Fruit fly (Drosophila melanogaster): ENCODE data around the gene trp.

trp gene

DNA sequence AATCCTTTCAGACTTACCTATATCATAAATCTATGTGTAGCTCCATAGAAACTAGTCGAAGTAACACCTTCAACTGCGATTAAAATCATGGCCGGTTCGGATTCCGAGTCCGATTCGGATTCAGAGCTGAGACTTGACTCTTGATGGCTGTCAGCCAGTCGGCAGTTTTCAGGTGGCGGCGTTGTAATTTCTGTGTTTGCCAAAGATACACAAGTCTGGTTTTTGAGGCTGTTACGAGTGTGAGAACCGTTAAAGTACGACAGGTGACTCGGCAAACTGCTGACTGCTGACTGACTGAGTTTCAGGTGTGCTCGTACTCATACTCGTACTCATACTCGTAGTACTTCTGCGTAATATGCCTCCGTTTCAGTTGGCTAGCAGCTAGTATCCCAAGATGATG is 28.9 kb downstream of the trp start (continued):
- no peak for TF ChIP-seq CG10462 (GFP tag; optimal IDR thresholded peaks at IDR 0.05)
- TF ChIP-seq CrebB (tag; optimal IDR thresholded peaks at IDR 0.05), result peak; percentile 32
- TF ChIP-seq CG2129 (GFP tag; IDR thresholded peaks at IDR 0.05; ENCODE audit: partially characterized antibody), result no peak
- TF ChIP-seq dpn (GFP tag; optimal IDR thresholded peaks at IDR 0.05), result no peak
- no peak for TF ChIP-seq CG12155 (GFP tag; optimal IDR thresholded peaks at IDR 0.05)
- no peak for TF ChIP-seq D19A (tag; optimal IDR thresholded peaks at IDR 0.05)
- no peak for TF ChIP-seq CG17186 (GFP tag; optimal IDR thresholded peaks at IDR 0.05)
- no peak for TF ChIP-seq D (optimal IDR thresholded peaks at IDR 0.05)
- no peak for TF ChIP-seq D (GFP tag; optimal IDR thresholded peaks at IDR 0.05)
- no peak for TF ChIP-seq CG12744 (GFP tag; optimal IDR thresholded peaks at IDR 0.05)
- TF ChIP-seq Bteb2 (GFP tag; optimal IDR thresholded peaks at IDR 0.05), result no peak
- TF ChIP-seq chif (GFP tag; optimal IDR thresholded peaks at IDR 0.05), result no peak
- peak; percentile 61 for TF ChIP-seq sens (GFP tag)
- no peak for TF ChIP-seq Ets65A (GFP tag)
- TF ChIP-seq CG6854 (GFP tag; optimal IDR thresholded peaks at IDR 0.05), result no peak
- TF ChIP-seq croc (GFP tag; conservative IDR thresholded peaks at IDR 0.05), result no peak
- no peak for TF ChIP-seq Gug (GFP tag; IDR thresholded peaks at IDR 0.05)
- no peak for TF ChIP-seq CG9437 (GFP tag; optimal IDR thresholded peaks at IDR 0.05)
- TF ChIP-seq ttk (GFP tag; IDR thresholded peaks at IDR 0.05), result no peak
- no peak for TF ChIP-seq Trl (optimal IDR thresholded peaks at IDR 0.05)
- TF ChIP-seq Trl (GFP tag; optimal IDR thresholded peaks at IDR 0.05), result peak; percentile 27
- TF ChIP-seq mld (GFP tag; IDR thresholded peaks at IDR 0.05; ENCODE audit: partially characterized antibody), result no peak
- TF ChIP-seq Doc3 (GFP tag; IDR thresholded peaks at IDR 0.05; ENCODE audit: partially characterized antibody), result no peak
- TF ChIP-seq ci (GFP tag; IDR thresholded peaks at IDR 0.05), result no peak
- no peak for TF ChIP-seq CG11456 (GFP tag; IDR thresholded peaks at IDR 0.05)
- peak; percentile 70 for TF ChIP-seq ATbp (GFP tag; optimal IDR thresholded peaks at IDR 0.05)
- TF ChIP-seq CG10979 (tag; optimal IDR thresholded peaks at IDR 0.05), result no peak
- TF ChIP-seq CG7556 (GFP tag; optimal IDR thresholded peaks at IDR 0.05), result peak; percentile 18
- no peak for TF ChIP-seq Six4 (GFP tag; optimal IDR thresholded peaks at IDR 0.05)
- no peak for TF ChIP-seq CG8089 (GFP tag; optimal IDR thresholded peaks at IDR 0.05)
- no peak for TF ChIP-seq Ets97D (GFP tag; optimal IDR thresholded peaks at IDR 0.05)
- TF ChIP-seq stc (GFP tag; IDR thresholded peaks at IDR 0.05), result no peak
- TF ChIP-seq Sox102F (GFP tag; optimal IDR thresholded peaks at IDR 0.05), result no peak
- no peak for TF ChIP-seq Aef1 (GFP tag; IDR thresholded peaks at IDR 0.05)
- no peak for TF ChIP-seq CG33213 (GFP tag; optimal IDR thresholded peaks at IDR 0.05)
- no peak for TF ChIP-seq al (GFP tag; IDR thresholded peaks at IDR 0.05)
- no peak for TF ChIP-seq CG6765 (GFP tag; optimal IDR thresholded peaks at IDR 0.05)
- TF ChIP-seq CG34422 (GFP tag; IDR thresholded peaks at IDR 0.05), result no peak
- no peak for TF ChIP-seq luna (GFP tag; optimal IDR thresholded peaks at IDR 0.05)
- TF ChIP-seq knrl (GFP tag; IDR thresholded peaks at IDR 0.05; ENCODE audit: partially characterized antibody), result no peak
- TF ChIP-seq CG14050 (GFP tag; IDR thresholded peaks at IDR 0.05), result no peak
- TF ChIP-seq kay (GFP tag; optimal IDR thresholded peaks at IDR 0.05), result no peak
- peak; percentile 52 for TF ChIP-seq CG2678 (tag; optimal IDR thresholded peaks at IDR 0.05)
- TF ChIP-seq dimm (GFP tag; IDR thresholded peaks at IDR 0.05), result no peak
- TF ChIP-seq CG10366 (GFP tag; IDR thresholded peaks at IDR 0.05), result no peak
- no peak for TF ChIP-seq bowl (GFP tag; IDR thresholded peaks at IDR 0.05)
- TF ChIP-seq CG9727 (GFP tag; optimal IDR thresholded peaks at IDR 0.05), result no peak
- no peak for TF ChIP-seq Fer2 (tag; optimal IDR thresholded peaks at IDR 0.05)
- no peak for TF ChIP-seq CG11504 (tag; optimal IDR thresholded peaks at IDR 0.05)
- no peak for TF ChIP-seq CG17802 (tag; optimal IDR thresholded peaks at IDR 0.05)
- no peak for TF ChIP-seq Dll (GFP tag; IDR thresholded peaks at IDR 0.05; ENCODE audit: partially characterized antibody)
- no peak for TF ChIP-seq CG4854 (GFP tag; optimal IDR thresholded peaks at IDR 0.05)
- TF ChIP-seq tgo (GFP tag; IDR thresholded peaks at IDR 0.05), result no peak
